Worm (Caenorhabditis elegans) whole organism, L4 larva: ENCODE data around the gene ZK285.2.

Source experiments
- Y48G9A.11 ChIP-seq: fragments of 200-800 bp; sonication (Bioruptor generic); IDR thresholded peaks from 2 replicates; pipeline ENCODE4 v1.3.6; 2022; ENCODE audit warnings: missing genetic modification reagents, missing genetic modification characterization, missing compliant biosample characterization
- ama-1 ChIP-seq: fragments of 150-350 bp; optimal IDR thresholded peaks from 2 replicates; lab custom pipeline; 2014; ENCODE audit warnings: inconsistent platforms, mixed read lengths
- fkh-10 ChIP-seq: fragments of 150-350 bp; optimal IDR thresholded peaks from 2 replicates; lab custom pipeline; 2014; ENCODE audit warnings: missing biosample characterization, missing genetic modification reagents, missing genetic modification characterization
- lin-29 ChIP-seq: fragments of 200-800 bp; sonication (Bioruptor generic); IDR thresholded peaks from 2 replicates; pipeline ENCODE4 v1.3.6; 2022; ENCODE audit warnings: missing genetic modification reagents, missing genetic modification characterization, missing compliant biosample characterization
- lin-39 ChIP-seq: fragments of 150-350 bp; optimal IDR thresholded peaks from 2 replicates; lab custom pipeline; 2014; ENCODE audit warnings: missing biosample characterization, missing genetic modification reagents, missing genetic modification characterization
- nhr-10 ChIP-seq: fragments of 150-350 bp; optimal IDR thresholded peaks from 2 replicates; lab custom pipeline; 2014; ENCODE audit warnings: missing biosample characterization, missing genetic modification characterization
- nhr-28 ChIP-seq: fragments of 150-350 bp; optimal IDR thresholded peaks from 2 replicates; lab custom pipeline; 2014; ENCODE audit warnings: missing biosample characterization, missing genetic modification characterization
- nhr-77 ChIP-seq: fragments of 150-350 bp; optimal IDR thresholded peaks from 2 replicates; lab custom pipeline; 2014; ENCODE audit warnings: missing biosample characterization, missing genetic modification characterization
- pqm-1 ChIP-seq: sonication (generic microtip); optimal IDR thresholded peaks from 2 replicates; lab custom pipeline; 2017; ENCODE audit warnings: missing biosample characterization, missing genetic modification characterization
- skn-1 ChIP-seq: fragments of 150-350 bp; optimal IDR thresholded peaks from 2 replicates; lab custom pipeline; 2014; ENCODE audit warnings: missing biosample characterization, missing genetic modification characterization
- snpc-4 ChIP-seq: fragments of 150-350 bp; optimal IDR thresholded peaks from 2 replicates; lab custom pipeline; 2014; ENCODE audit warnings: missing biosample characterization, missing genetic modification characterization

DNA sequence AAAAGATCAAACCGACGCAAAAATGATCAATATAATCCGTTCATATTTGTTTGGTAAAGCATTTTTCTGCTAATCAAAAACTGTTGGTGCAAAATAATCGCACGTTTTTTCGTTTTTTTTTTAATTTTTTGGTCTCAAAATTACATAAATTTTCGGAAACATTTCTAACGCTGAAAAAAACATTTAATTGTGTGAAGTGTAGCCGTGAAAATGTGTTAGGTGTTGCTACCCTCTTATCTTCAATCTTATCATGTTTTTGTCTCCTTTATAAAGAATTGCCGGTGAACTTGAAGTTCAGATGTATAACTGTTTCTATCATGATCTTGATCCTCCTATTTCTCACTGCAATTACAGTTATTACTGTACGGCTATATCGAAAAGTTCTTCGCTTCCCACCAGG, 22.3 kb downstream of the ZK285.2 start, which contains the start of gene cyp-35D1:
- TF ChIP-seq nhr-10 (tag; lab: Kevin White, UChicago) (no peak), ama-1 (no peak), lin-29 (GFP tag; lab: Robert Waterston, UW) (no peak), snpc-4 (tag; lab: Kevin White, UChicago) (no peak), pqm-1 (tag; lab: Kevin White, UChicago) (no peak), nhr-77 (no peak), lin-39 (no peak), nhr-28 (tag; lab: Kevin White, UChicago) (no peak), Y48G9A.11 (GFP tag; lab: Robert Waterston, UW) (no peak), skn-1 (tag; lab: Kevin White, UChicago) (no peak), fkh-10 (GFP tag; lab: Kevin White, UChicago) (no peak)
